Worm (Caenorhabditis elegans) whole organism, L1 larva: ENCODE measurements around the gene C47E8.3.

Experiments used
- alr-1 ChIP-seq: fragments of 200-800 bp; sonication (Bioruptor generic); optimal IDR thresholded peaks from 2 replicates; lab custom pipeline; 2018; ENCODE audit warnings: borderline replicate concordance, mild to moderate bottlenecking, missing genetic modification characterization, missing compliant biosample characterization
- fkh-10 ChIP-seq: sonication (generic microtip); optimal IDR thresholded peaks from 2 replicates; lab custom pipeline; 2017; ENCODE audit warnings: missing biosample characterization, missing genetic modification reagents, missing genetic modification characterization
- mab-9 ChIP-seq: fragments of 200-800 bp; sonication (Bioruptor generic); IDR thresholded peaks from 2 replicates; pipeline ENCODE4 v1.3.6; 2022; ENCODE audit warnings: missing genetic modification reagents, missing genetic modification characterization, missing compliant biosample characterization
- nhr-237 ChIP-seq: fragments of 150-350 bp; optimal IDR thresholded peaks from 2 replicates; lab custom pipeline; 2014; ENCODE audit warnings: missing biosample characterization, missing genetic modification characterization
- ztf-11 ChIP-seq, 2 experiments: sonication (generic microtip); optimal IDR thresholded peaks; 2 replicates each; lab custom pipeline; 2016 to 2017; ENCODE audit warnings: missing genetic modification characterization in 2 of 2, missing biosample characterization in 1 of 2, missing compliant biosample characterization in 1 of 2
- ztf-4 ChIP-seq: fragments of 150-350 bp; optimal IDR thresholded peaks from 2 replicates; lab custom pipeline; 2014; ENCODE audit warnings: missing biosample characterization, missing genetic modification characterization

DNA sequence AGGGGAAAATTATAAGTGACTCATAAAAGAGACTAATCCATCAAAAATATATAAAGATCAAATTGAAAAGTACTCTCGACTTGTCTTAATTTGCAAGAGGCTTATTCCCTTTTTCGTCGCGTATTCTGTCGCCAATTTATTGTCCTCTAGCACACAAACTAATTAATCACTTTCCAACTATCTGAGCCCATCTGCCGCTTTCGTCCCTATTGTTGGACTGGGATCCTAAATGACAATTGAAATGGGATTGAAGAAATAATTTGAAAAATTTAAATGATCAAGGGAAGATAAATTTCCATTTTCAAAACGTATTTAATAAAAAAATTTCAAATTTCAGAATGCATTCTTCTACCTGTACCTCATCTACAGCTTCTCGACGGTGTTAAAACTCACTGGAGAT is 29.5 kb upstream of the C47E8.3 start:
- TF ChIP-seq alr-1 (tag; lab: Kevin White, UChicago) (no peak), ztf-4 (tag; lab: Kevin White, UChicago) (no peak), ztf-11 (tag; optimal IDR thresholded peaks at IDR 0.05; lab: Kevin White, UChicago) (peak in 1 of 2 experiments; percentile 19), fkh-10 (GFP tag; lab: Kevin White, UChicago) (no peak), mab-9 (GFP tag; lab: Robert Waterston, UW) (no peak), nhr-237 (tag; lab: Kevin White, UChicago) (no peak)
